Worm (Caenorhabditis elegans): ENCODE measurements around the gene T16A1.4.

Gene T16A1.4

DNA sequence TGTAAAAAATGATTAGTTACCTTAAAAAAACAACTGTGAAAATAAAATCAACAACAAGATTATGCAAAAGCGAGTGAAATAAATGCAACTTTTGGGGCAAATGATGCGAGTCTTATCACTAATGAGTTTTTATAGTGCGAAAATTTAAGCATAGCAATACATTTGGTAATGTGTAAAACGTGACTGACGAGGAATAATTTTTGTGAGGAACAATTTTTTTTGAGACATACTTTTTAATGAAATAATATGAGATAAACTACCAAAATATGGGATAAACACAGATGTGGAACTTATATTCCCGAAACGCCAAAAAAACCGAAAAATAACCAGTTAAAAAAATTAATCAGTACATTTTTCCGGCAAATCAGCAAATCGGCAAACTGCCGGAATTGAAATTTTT is 932 bp upstream of the T16A1.4 start, which contains the start of gene F07E5.9:
F07E5.9 (minus strand) TSS at position 101 of the 400 bp plus-strand sequence.
- TF ChIP-seq sea-1 (GFP tag; conservative IDR thresholded peaks at IDR 0.05): no peak
- TF ChIP-seq hmg-4 (GFP tag; optimal IDR thresholded peaks at IDR 0.05): no peak
- TF ChIP-seq ama-1 (optimal IDR thresholded peaks at IDR 0.05): no peak
- no peak for TF ChIP-seq flt-1 (GFP tag; IDR thresholded peaks at IDR 0.05)
- TF ChIP-seq pes-1 (GFP tag; IDR thresholded peaks at IDR 0.05): no peak
- TF ChIP-seq aly-1 (tag; optimal IDR thresholded peaks at IDR 0.05): no peak
- no peak for TF ChIP-seq hnd-1 (tag; optimal IDR thresholded peaks at IDR 0.05)
- no peak for TF ChIP-seq ets-7 (tag; optimal IDR thresholded peaks at IDR 0.05)
- no peak for TF ChIP-seq tbx-11 (GFP tag; IDR thresholded peaks at IDR 0.05)
- no peak for TF ChIP-seq tbx-37 (GFP tag; conservative IDR thresholded peaks at IDR 0.05)

DNA sequence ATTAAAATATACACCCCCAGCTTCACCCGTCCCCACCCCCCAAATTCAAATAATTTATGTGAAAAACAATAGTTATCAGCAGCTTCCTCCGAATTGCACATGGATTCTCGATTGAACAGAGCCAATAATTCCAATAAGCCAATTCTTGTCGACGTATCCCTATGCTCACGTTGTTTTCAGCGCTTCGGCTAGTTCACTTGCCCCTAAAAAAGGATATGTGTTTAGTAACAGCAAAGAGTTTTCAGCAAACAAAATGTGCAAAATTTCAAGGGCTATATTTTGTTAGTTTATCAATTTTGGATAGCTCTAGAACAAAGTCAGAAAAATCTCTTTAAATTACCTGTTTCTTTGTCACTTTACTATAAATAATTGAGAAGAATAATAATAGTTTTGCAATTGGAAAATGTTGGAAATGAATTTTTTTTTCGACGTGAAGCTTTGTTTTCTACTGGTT is 2.4 kb downstream of the T16A1.4 start, which contains the start of the genes T16A1.5 and fbxc-49:
T16A1.5 (minus strand) TSS at position 101 of the 454 bp plus-strand sequence.
fbxc-49 (plus strand) TSS at position 404 of the 454 bp plus-strand sequence.
- TF ChIP-seq hnd-1 (tag; optimal IDR thresholded peaks at IDR 0.05): no peak
- TF ChIP-seq B0310.2 (tag; optimal IDR thresholded peaks at IDR 0.05): no peak
- TF ChIP-seq ceh-13 (GFP tag; optimal IDR thresholded peaks at IDR 0.05): no peak
- no peak for TF ChIP-seq scrt-1 (GFP tag; IDR thresholded peaks at IDR 0.05)
- TF ChIP-seq aly-1 (tag; optimal IDR thresholded peaks at IDR 0.05): no peak
- TF ChIP-seq ama-1 (optimal IDR thresholded peaks at IDR 0.05): no peak
- no peak for TF ChIP-seq tbx-37 (GFP tag; conservative IDR thresholded peaks at IDR 0.05)
- TF ChIP-seq ets-7 (tag; optimal IDR thresholded peaks at IDR 0.05): no peak
- TF ChIP-seq ceh-36 (tag; optimal IDR thresholded peaks at IDR 0.05): no peak

ce11 chrII:2087206-2087605 is 5.8 kb downstream of the T16A1.4 start:
- no peak for TF ChIP-seq tbx-11 (GFP tag; IDR thresholded peaks at IDR 0.05)
- TF ChIP-seq ets-7 (tag; optimal IDR thresholded peaks at IDR 0.05): no peak
- TF ChIP-seq hmbx-1 (tag; optimal IDR thresholded peaks at IDR 0.05): no peak
- no peak for TF ChIP-seq scrt-1 (GFP tag; IDR thresholded peaks at IDR 0.05)
- TF ChIP-seq B0310.2 (tag; optimal IDR thresholded peaks at IDR 0.05): no peak
- TF ChIP-seq tra-4 (tag; optimal IDR thresholded peaks at IDR 0.05): no peak
- no peak for TF ChIP-seq ama-1 (optimal IDR thresholded peaks at IDR 0.05)
- TF ChIP-seq tbx-37 (GFP tag; conservative IDR thresholded peaks at IDR 0.05): no peak
- TF ChIP-seq pes-1 (GFP tag; IDR thresholded peaks at IDR 0.05): no peak
- TF ChIP-seq aly-1 (tag; optimal IDR thresholded peaks at IDR 0.05): no peak

DNA sequence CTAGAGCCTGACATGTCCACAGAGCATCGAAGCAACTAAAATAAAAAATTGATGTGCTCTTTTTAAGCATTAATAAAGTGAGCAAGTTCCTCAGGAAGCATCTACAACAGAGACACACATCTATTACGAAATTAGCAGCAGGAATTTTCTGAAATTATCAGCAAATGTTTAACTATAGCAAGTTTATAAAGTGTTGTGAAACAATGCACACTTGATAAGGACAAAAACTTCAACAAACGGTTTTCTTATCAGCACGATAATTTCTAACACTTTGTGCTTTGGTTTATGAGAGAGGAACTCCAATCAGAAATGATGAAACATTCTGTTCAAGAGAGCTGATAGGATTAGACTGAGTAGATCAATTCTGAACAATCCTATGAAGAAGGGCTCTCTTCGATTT is 9.2 kb downstream of the T16A1.4 start, which contains the start of gene trpl-5:
trpl-5 (minus strand) TSS at position 32 of the 400 bp plus-strand sequence.
- no peak for TF ChIP-seq hmg-4 (GFP tag; optimal IDR thresholded peaks at IDR 0.05)
- no peak for TF ChIP-seq ceh-13 (GFP tag; optimal IDR thresholded peaks at IDR 0.05)
- TF ChIP-seq hnd-1 (tag; optimal IDR thresholded peaks at IDR 0.05): no peak
- TF ChIP-seq tbx-37 (GFP tag; conservative IDR thresholded peaks at IDR 0.05): no peak
- no peak for TF ChIP-seq scrt-1 (GFP tag; IDR thresholded peaks at IDR 0.05)
- TF ChIP-seq ets-7 (tag; optimal IDR thresholded peaks at IDR 0.05): no peak
- TF ChIP-seq ceh-36 (tag; optimal IDR thresholded peaks at IDR 0.05): no peak
- no peak for TF ChIP-seq pes-1 (GFP tag; IDR thresholded peaks at IDR 0.05)
- TF ChIP-seq tbx-11 (GFP tag; IDR thresholded peaks at IDR 0.05): no peak
- TF ChIP-seq ama-1 (optimal IDR thresholded peaks at IDR 0.05): no peak
- no peak for TF ChIP-seq B0310.2 (tag; optimal IDR thresholded peaks at IDR 0.05)
- no peak for TF ChIP-seq F13C5.2 (tag; optimal IDR thresholded peaks at IDR 0.05)
- no peak for TF ChIP-seq tra-4 (tag; optimal IDR thresholded peaks at IDR 0.05)
- no peak for TF ChIP-seq hmbx-1 (tag; optimal IDR thresholded peaks at IDR 0.05)
- TF ChIP-seq aly-1 (tag; optimal IDR thresholded peaks at IDR 0.05): no peak
- TF ChIP-seq flt-1 (GFP tag; IDR thresholded peaks at IDR 0.05): no peak
- no peak for TF ChIP-seq sea-1 (GFP tag; conservative IDR thresholded peaks at IDR 0.05)

DNA sequence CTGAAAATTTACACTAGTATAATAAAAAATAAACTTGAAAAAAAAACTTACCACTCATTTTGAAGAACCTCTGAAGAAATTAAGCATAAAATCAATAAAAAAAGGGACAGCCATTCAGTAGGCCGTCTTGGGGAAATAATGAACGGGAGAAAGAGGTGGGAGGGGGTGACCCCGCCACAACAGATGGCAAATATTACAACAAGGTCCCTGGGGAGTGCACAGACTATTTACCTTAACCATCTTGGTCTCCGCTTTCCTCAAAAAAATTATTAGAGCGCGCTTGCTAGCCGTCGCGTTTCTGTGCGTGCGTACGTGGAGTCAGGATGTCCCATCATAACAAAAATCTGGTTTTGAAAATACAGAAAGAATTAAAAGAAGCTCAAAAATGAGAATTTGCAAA is 10.6 kb downstream of the T16A1.4 start, which contains the start of gene T16A1.10:
T16A1.10 (minus strand) TSS at position 123 of the 400 bp plus-strand sequence.
- no peak for TF ChIP-seq B0310.2 (tag; optimal IDR thresholded peaks at IDR 0.05)
- no peak for TF ChIP-seq sea-1 (GFP tag; conservative IDR thresholded peaks at IDR 0.05)
- TF ChIP-seq ama-1 (optimal IDR thresholded peaks at IDR 0.05): no peak
- TF ChIP-seq tbx-11 (GFP tag; IDR thresholded peaks at IDR 0.05): no peak
- TF ChIP-seq ceh-13 (GFP tag; optimal IDR thresholded peaks at IDR 0.05): no peak
- no peak for TF ChIP-seq tbx-37 (GFP tag; conservative IDR thresholded peaks at IDR 0.05)
- peak; percentile 1 for TF ChIP-seq ceh-36 (tag; optimal IDR thresholded peaks at IDR 0.05)
- no peak for TF ChIP-seq flt-1 (GFP tag; IDR thresholded peaks at IDR 0.05)
- no peak for TF ChIP-seq F13C5.2 (tag; optimal IDR thresholded peaks at IDR 0.05)
- peak; percentile 16 for TF ChIP-seq hmg-4 (GFP tag; optimal IDR thresholded peaks at IDR 0.05)
- TF ChIP-seq hnd-1 (tag; optimal IDR thresholded peaks at IDR 0.05): no peak
- TF ChIP-seq aly-1 (tag; optimal IDR thresholded peaks at IDR 0.05): no peak

ce11 chrII:2093456-2093926 is 12.1 kb downstream of the T16A1.4 start, which contains the start of gene fbxb-37:
fbxb-37 (minus strand) TSS chrII:2093876.
- TF ChIP-seq aly-1 (tag; optimal IDR thresholded peaks at IDR 0.05) (no peak), tbx-37 (GFP tag; conservative IDR thresholded peaks at IDR 0.05) (no peak), tbx-11 (GFP tag; IDR thresholded peaks at IDR 0.05) (no peak), ama-1 (optimal IDR thresholded peaks at IDR 0.05) (no peak), pes-1 (GFP tag; IDR thresholded peaks at IDR 0.05) (no peak), ets-7 (tag; optimal IDR thresholded peaks at IDR 0.05) (no peak), ceh-36 (tag; optimal IDR thresholded peaks at IDR 0.05) (no peak), flt-1 (GFP tag; IDR thresholded peaks at IDR 0.05) (no peak), ceh-13 (GFP tag; optimal IDR thresholded peaks at IDR 0.05) (no peak), tra-4 (tag; optimal IDR thresholded peaks at IDR 0.05) (no peak), B0310.2 (tag; optimal IDR thresholded peaks at IDR 0.05) (no peak), hnd-1 (tag; optimal IDR thresholded peaks at IDR 0.05) (no peak), scrt-1 (GFP tag; IDR thresholded peaks at IDR 0.05) (no peak), hmbx-1 (tag; optimal IDR thresholded peaks at IDR 0.05) (no peak), sea-1 (GFP tag; conservative IDR thresholded peaks at IDR 0.05) (no peak)

ce11 chrII:2094924-2095650 is 13.7 kb downstream of the T16A1.4 start, which contains the start of gene T16A1.2:
T16A1.2 (plus strand) TSS chrII:2095600.
- no peak for TF ChIP-seq scrt-1 (GFP tag; IDR thresholded peaks at IDR 0.05)
- no peak for TF ChIP-seq hmbx-1 (tag; optimal IDR thresholded peaks at IDR 0.05)
- TF ChIP-seq ama-1 (optimal IDR thresholded peaks at IDR 0.05): no peak
- TF ChIP-seq F13C5.2 (tag; optimal IDR thresholded peaks at IDR 0.05): no peak
- TF ChIP-seq hmg-4 (GFP tag; optimal IDR thresholded peaks at IDR 0.05): no peak
- no peak for TF ChIP-seq pes-1 (GFP tag; IDR thresholded peaks at IDR 0.05)
- TF ChIP-seq tbx-11 (GFP tag; IDR thresholded peaks at IDR 0.05): no peak
- TF ChIP-seq aly-1 (tag; optimal IDR thresholded peaks at IDR 0.05): no peak
- no peak for TF ChIP-seq hnd-1 (tag; optimal IDR thresholded peaks at IDR 0.05)
- no peak for TF ChIP-seq ceh-36 (tag; optimal IDR thresholded peaks at IDR 0.05)
- no peak for TF ChIP-seq sea-1 (GFP tag; conservative IDR thresholded peaks at IDR 0.05)
- no peak for TF ChIP-seq tbx-37 (GFP tag; conservative IDR thresholded peaks at IDR 0.05)
- no peak for TF ChIP-seq ceh-13 (GFP tag; optimal IDR thresholded peaks at IDR 0.05)
- no peak for TF ChIP-seq flt-1 (GFP tag; IDR thresholded peaks at IDR 0.05)

Data from whole organism, early embryonic.